Fruit fly (Drosophila melanogaster) whole organism, adult: ENCODE data around the gene CG14840.

Experiments used
- CG11617 ChIP-seq: fragments of 200-800 bp; sonication (Bioruptor generic); optimal IDR thresholded peaks from 2 replicates; lab custom pipeline; 2017; ENCODE audit warnings: mild to moderate bottlenecking, missing biosample characterization, missing genetic modification reagents, missing genetic modification characterization
- CG12768 ChIP-seq: fragments of 200-800 bp; sonication (Bioruptor generic); optimal IDR thresholded peaks from 2 replicates; lab custom pipeline; 2017; ENCODE audit warnings: missing biosample characterization, missing genetic modification characterization, mild to moderate bottlenecking, moderate library complexity, missing genetic modification reagents
- CG14711 ChIP-seq: fragments of 200-800 bp; sonication (Bioruptor generic); optimal IDR thresholded peaks from 2 replicates; lab custom pipeline; 2018; ENCODE audit warnings: missing biosample characterization, mild to moderate bottlenecking, missing genetic modification characterization, moderate library complexity
- CG1620 ChIP-seq: fragments of 200-800 bp; sonication (Bioruptor generic); optimal IDR thresholded peaks from 2 replicates; lab custom pipeline; 2016; ENCODE audit warnings: missing biosample characterization, missing genetic modification characterization
- CG33017 ChIP-seq: fragments of 200-800 bp; sonication (Bioruptor generic); optimal IDR thresholded peaks from 2 replicates; lab custom pipeline; 2018; ENCODE audit warnings: missing biosample characterization, mild to moderate bottlenecking, missing genetic modification characterization, moderate library complexity
- CG5204 ChIP-seq: fragments of 200-800 bp; sonication (Bioruptor generic); optimal IDR thresholded peaks from 2 replicates; lab custom pipeline; 2016; ENCODE audit warnings: missing biosample characterization, missing genetic modification characterization
- CG7045 ChIP-seq: fragments of 200-800 bp; sonication (Bioruptor generic); optimal IDR thresholded peaks from 2 replicates; lab custom pipeline; 2017; ENCODE audit warnings: missing biosample characterization, mild to moderate bottlenecking, missing genetic modification characterization
- CG7101 ChIP-seq: fragments of 200-800 bp; sonication (Bioruptor generic); optimal IDR thresholded peaks from 2 replicates; lab custom pipeline; 2018; ENCODE audit warnings: missing biosample characterization, mild to moderate bottlenecking, missing genetic modification characterization, moderate library complexity
- Clk ChIP-seq: fragments of 200-800 bp; sonication (Bioruptor generic); optimal IDR thresholded peaks from 2 replicates; lab custom pipeline; 2017; ENCODE audit warnings: missing biosample characterization, missing genetic modification characterization
- Crg-1 ChIP-seq: fragments of 200-800 bp; sonication (Bioruptor generic); optimal IDR thresholded peaks from 2 replicates; lab custom pipeline; 2016; ENCODE audit warnings: missing biosample characterization, missing genetic modification characterization
- Hr96 ChIP-seq: fragments of 200-800 bp; sonication (Bioruptor generic); optimal IDR thresholded peaks from 2 replicates; lab custom pipeline; 2016; ENCODE audit warnings: missing biosample characterization, missing genetic modification characterization
- Mnt ChIP-seq: fragments of 200-800 bp; sonication (Bioruptor generic); optimal IDR thresholded peaks from 2 replicates; lab custom pipeline; 2016; ENCODE audit warnings: missing biosample characterization, mild to moderate bottlenecking, missing genetic modification characterization
- bab1 ChIP-seq: fragments of 200-800 bp; sonication (Bioruptor generic); optimal IDR thresholded peaks from 3 replicates; lab custom pipeline; 2019; ENCODE audit warnings: missing biosample characterization, mild to moderate bottlenecking, missing genetic modification characterization, moderate library complexity
- cic ChIP-seq: fragments of 200-800 bp; sonication (Bioruptor generic); optimal IDR thresholded peaks from 2 replicates; lab custom pipeline; 2017; ENCODE audit warnings: missing biosample characterization, mild to moderate bottlenecking, missing genetic modification characterization, moderate library complexity
- cnc ChIP-seq, 2 experiments: fragments of >200 bp; optimal IDR thresholded peaks; 2 replicates each; lab custom pipeline; 2017
- kay ChIP-seq: fragments of 200-800 bp; sonication (Bioruptor generic); peaks from one replicate; lab custom pipeline; 2016; ENCODE audit warnings: missing biosample characterization, missing genetic modification characterization, borderline replicate concordance
- ovo ChIP-seq: fragments of 200-800 bp; sonication (Bioruptor generic); optimal IDR thresholded peaks from 2 replicates; lab custom pipeline; 2016; ENCODE audit warnings: missing biosample characterization, missing genetic modification characterization
- pad ChIP-seq: fragments of 200-800 bp; sonication (Bioruptor generic); optimal IDR thresholded peaks from 3 replicates; lab custom pipeline; 2017; ENCODE audit warnings: missing biosample characterization, missing genetic modification characterization, mild to moderate bottlenecking, moderate library complexity, missing genetic modification reagents
- tj ChIP-seq: fragments of 200-800 bp; sonication (Bioruptor generic); optimal IDR thresholded peaks from 3 replicates; lab custom pipeline; 2017; ENCODE audit warnings: missing biosample characterization, mild to moderate bottlenecking, missing genetic modification characterization, moderate library complexity
- toe ChIP-seq: fragments of 200-800 bp; sonication (Bioruptor generic); optimal IDR thresholded peaks from 2 replicates; lab custom pipeline; 2016; ENCODE audit warnings: missing biosample characterization, missing genetic modification characterization

CG14840 gene

DNA sequence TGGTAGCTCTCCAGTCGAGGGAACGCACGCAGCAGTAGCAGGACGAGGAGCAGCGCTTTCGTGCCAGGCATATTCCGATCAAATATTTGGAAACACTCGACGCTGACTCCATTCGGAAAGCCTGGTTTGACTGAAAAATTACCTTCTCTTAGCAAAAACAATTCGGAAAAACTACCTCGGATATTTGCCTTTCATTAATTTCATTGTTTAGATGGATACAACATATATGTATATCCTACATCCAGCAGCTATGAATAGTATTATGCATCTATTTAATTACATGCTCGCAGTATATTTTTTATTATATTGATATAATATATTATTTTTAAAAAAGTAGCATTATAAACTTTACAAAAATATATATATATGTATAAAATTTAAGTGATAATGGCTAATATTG lies at the start of gene CG14840:
CG14840 (minus strand) TSS at position 101 of the 400 bp plus-strand sequence.
- TF ChIP-seq cic (GFP tag; lab: Kevin White, UChicago) (no peak), tj (GFP tag; lab: Kevin White, UChicago) (no peak), bab1 (GFP tag; lab: Kevin White, UChicago) (no peak), CG7045 (GFP tag; lab: Kevin White, UChicago) (no peak), cnc (optimal IDR thresholded peaks at IDR 0.05; lab: Kevin White, UChicago) (no peak), ovo (GFP tag; lab: Kevin White, UChicago) (no peak), CG14711 (tag; lab: Kevin White, UChicago) (no peak), Hr96 (GFP tag; lab: Kevin White, UChicago) (no peak), kay (GFP tag; lab: Kevin White, UChicago) (no peak), CG1620 (GFP tag; lab: Kevin White, UChicago) (no peak), Clk (GFP tag; lab: Kevin White, UChicago) (no peak), pad (no peak), CG7101 (tag; lab: Kevin White, UChicago) (no peak), toe (GFP tag; lab: Kevin White, UChicago) (no peak), Crg-1 (GFP tag; lab: Kevin White, UChicago) (no peak), CG12768 (GFP tag; lab: Kevin White, UChicago) (no peak), CG33017 (tag; lab: Kevin White, UChicago) (no peak), CG11617 (GFP tag; lab: Kevin White, UChicago) (no peak), Mnt (GFP tag; lab: Kevin White, UChicago) (no peak), CG5204 (GFP tag; lab: Kevin White, UChicago) (no peak)

DNA sequence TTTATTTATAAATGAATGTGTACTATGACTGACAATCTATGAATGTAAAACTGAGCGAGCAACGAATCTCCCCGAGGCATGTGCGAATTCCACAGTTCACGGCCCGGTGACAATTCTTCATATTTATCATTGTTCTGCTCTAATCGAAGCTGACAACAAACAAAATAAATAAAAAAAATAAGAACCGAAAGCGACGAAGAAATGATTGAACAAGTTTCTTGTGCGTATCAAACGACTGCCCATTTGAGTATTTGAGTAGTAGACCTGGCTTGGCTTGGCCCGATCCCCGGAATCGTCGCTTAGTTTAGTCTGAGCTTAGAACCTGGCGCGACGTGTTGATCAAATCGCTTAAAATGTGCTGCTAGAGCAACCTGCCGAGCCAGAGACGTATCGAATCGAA lies 49.0 kb upstream of the CG14840 start, which contains the start of gene CG31321:
CG31321 (plus strand) TSS at position 301 of the 400 bp plus-strand sequence.
- TF ChIP-seq CG5204 (GFP tag; lab: Kevin White, UChicago) (no peak), CG7045 (GFP tag; lab: Kevin White, UChicago) (no peak), Mnt (GFP tag; lab: Kevin White, UChicago) (no peak), CG33017 (tag; lab: Kevin White, UChicago) (no peak), CG12768 (GFP tag; lab: Kevin White, UChicago) (no peak), toe (GFP tag; lab: Kevin White, UChicago) (no peak), kay (GFP tag; lab: Kevin White, UChicago) (no peak), CG7101 (tag; lab: Kevin White, UChicago) (no peak), cic (GFP tag; lab: Kevin White, UChicago) (no peak), pad (no peak), tj (GFP tag; lab: Kevin White, UChicago) (no peak), bab1 (GFP tag; lab: Kevin White, UChicago) (no peak), CG11617 (GFP tag; lab: Kevin White, UChicago) (no peak), CG1620 (GFP tag; lab: Kevin White, UChicago) (no peak), Clk (GFP tag; lab: Kevin White, UChicago) (no peak), Crg-1 (GFP tag; lab: Kevin White, UChicago) (no peak), ovo (GFP tag; lab: Kevin White, UChicago) (no peak), CG14711 (tag; lab: Kevin White, UChicago) (no peak)

DNA sequence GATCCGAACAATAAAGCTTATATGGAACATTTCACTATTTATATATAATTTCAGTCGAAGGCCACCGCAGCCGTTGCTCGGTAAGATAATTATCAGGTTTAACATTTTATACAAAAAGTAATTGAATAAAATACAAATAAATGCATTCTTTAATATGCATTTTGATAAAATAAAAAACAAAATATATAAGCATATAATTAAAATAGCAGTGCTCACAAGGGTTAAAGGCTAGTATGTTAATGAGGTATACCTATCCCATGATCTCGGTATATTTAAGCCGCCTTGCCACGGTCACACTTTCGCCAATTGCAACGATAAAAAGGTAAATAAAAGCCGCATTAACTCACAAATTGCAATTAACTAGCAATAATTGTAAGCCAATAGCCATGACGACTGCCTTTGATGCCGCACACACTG lies 47.8 kb upstream of the CG14840 start, which contains the start of gene Polr2I:
Polr2I (plus strand) TSS at position 289 of the 417 bp plus-strand sequence.
- peak; percentile 9 for TF ChIP-seq CG11617 (GFP tag; lab: Kevin White, UChicago)
- TF ChIP-seq bab1 (GFP tag; lab: Kevin White, UChicago) = no peak
- peak; percentile 43 for TF ChIP-seq CG1620 (GFP tag; lab: Kevin White, UChicago)
- peak; percentile 22 for TF ChIP-seq CG14711 (tag; lab: Kevin White, UChicago)
- peak; percentile 33 for TF ChIP-seq CG7101 (tag; lab: Kevin White, UChicago)
- TF ChIP-seq Clk (GFP tag; lab: Kevin White, UChicago) = no peak
- TF ChIP-seq cnc (optimal IDR thresholded peaks at IDR 0.05; lab: Kevin White, UChicago) = no peak
- TF ChIP-seq CG12768 (GFP tag; lab: Kevin White, UChicago) = peak; percentile 51
- no peak for TF ChIP-seq Mnt (GFP tag; lab: Kevin White, UChicago)
- no peak for TF ChIP-seq pad
- TF ChIP-seq CG7045 (GFP tag; lab: Kevin White, UChicago) = peak; percentile 2
- no peak for TF ChIP-seq cic (GFP tag; lab: Kevin White, UChicago)
- no peak for TF ChIP-seq Crg-1 (GFP tag; lab: Kevin White, UChicago)

DNA sequence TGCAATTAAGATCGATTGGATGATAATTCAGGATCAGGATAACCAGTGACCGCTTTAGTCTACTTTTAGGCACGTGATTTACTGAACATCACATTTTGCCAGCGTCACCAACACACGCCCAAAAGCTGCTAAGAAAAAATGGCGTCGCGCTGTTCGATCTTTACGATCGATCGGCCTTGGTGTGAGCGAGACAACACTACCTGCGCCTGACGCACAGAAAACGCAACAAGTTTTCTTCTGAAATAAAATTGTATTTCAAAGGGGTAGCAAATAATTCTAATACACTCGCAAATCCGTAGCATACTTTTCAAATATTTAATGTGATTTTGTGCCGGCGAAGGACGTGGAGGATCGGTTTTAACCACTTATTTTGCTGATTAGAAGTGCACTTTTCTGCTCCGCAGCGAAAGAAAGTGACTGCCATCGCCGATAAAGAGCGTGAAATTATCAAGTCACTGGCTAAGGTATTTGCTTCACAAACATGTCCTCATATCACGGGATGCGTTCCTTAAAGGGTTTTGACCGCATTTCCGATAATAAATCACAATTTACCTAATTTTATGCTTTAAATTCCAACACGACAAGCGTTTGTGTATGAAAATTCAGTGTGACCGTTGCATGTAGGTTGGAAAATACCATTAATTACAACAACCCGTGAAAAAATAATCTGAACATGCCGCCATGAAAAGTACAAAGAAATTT lies 47.1 kb upstream of the CG14840 start:
- no peak for TF ChIP-seq ovo (GFP tag; lab: Kevin White, UChicago)
- TF ChIP-seq CG14711 (tag; lab: Kevin White, UChicago) = no peak
- peak; percentile 46 for TF ChIP-seq pad
- no peak for TF ChIP-seq CG7045 (GFP tag; lab: Kevin White, UChicago)
- TF ChIP-seq toe (GFP tag; lab: Kevin White, UChicago) = no peak
- no peak for TF ChIP-seq CG5204 (GFP tag; lab: Kevin White, UChicago)
- TF ChIP-seq CG1620 (GFP tag; lab: Kevin White, UChicago) = no peak
- peak; percentile 11 to 53 for TF ChIP-seq cnc (optimal IDR thresholded peaks at IDR 0.05; lab: Kevin White, UChicago)
- no peak for TF ChIP-seq Hr96 (GFP tag; lab: Kevin White, UChicago)
- TF ChIP-seq Clk (GFP tag; lab: Kevin White, UChicago) = no peak
- TF ChIP-seq CG11617 (GFP tag; lab: Kevin White, UChicago) = no peak
- no peak for TF ChIP-seq tj (GFP tag; lab: Kevin White, UChicago)
- TF ChIP-seq CG7101 (tag; lab: Kevin White, UChicago) = no peak
- no peak for TF ChIP-seq bab1 (GFP tag; lab: Kevin White, UChicago)
- TF ChIP-seq cic (GFP tag; lab: Kevin White, UChicago) = no peak
- no peak for TF ChIP-seq CG12768 (GFP tag; lab: Kevin White, UChicago)
- TF ChIP-seq Crg-1 (GFP tag; lab: Kevin White, UChicago) = no peak
- no peak for TF ChIP-seq CG33017 (tag; lab: Kevin White, UChicago)
